Worm (Caenorhabditis elegans): ENCODE measurements around the gene F43E2.11.
A peak's percentile ranks its signal among the peaks of the same experiment; 100 is the strongest.

The F43E2.11 gene

DNA sequence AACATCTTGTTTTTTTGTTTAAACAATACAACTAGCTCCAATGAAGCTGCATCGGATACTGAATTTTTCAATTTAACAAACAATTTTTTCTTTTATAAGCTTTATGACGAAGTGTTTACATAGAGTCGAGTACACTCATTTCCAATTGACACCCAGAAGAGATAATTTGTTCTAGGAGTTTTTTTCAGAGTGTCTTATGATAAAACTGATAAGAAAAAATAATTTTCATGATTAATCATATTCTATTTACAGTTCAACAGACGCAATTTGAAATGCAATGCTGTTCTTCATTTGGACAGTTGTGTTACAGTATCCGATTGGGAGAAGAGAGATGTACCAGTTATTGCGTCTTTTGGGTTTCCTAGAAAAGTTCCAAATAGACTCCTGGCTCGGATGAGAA, 11.9 kb upstream of the F43E2.11 start:
- no peak for TF ChIP-seq ceh-100 (GFP tag; IDR thresholded peaks at IDR 0.05)
- peak; percentile 68 for TF ChIP-seq nhr-80 (tag; optimal IDR thresholded peaks at IDR 0.05)
- TF ChIP-seq unc-62 (GFP tag; optimal IDR thresholded peaks at IDR 0.05), result peak; percentile 33

DNA sequence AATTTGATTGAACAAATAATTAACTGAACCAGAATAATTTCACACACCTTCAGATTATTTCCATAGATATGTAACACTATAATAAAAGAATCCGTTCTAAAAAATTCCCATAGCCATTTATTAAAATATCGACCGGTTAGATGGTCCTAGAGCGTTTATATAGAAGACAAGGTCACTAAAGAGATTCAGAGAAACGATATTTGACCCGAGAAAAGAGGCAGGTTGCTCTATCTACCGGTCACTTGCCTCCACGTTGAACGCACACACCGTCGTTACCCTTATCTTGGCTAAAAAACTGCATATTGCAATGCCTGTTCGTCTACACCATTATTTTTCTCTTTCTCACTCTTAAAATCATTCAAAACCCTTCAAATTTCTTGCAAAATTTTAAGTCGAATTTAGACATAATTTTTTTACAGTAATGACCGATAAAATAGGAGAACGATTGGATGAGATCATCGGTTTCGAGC, 11.1 kb upstream of the F43E2.11 start, which contains the start of gene C07D10.5:
C07D10.5 (plus strand) TSS at position 420 of the 470 bp plus-strand sequence.
- TF ChIP-seq pha-4 (tag; optimal IDR thresholded peaks at IDR 0.05) (no peak), mxl-1 (tag; optimal IDR thresholded peaks at IDR 0.05) (no peak), attf-3 (GFP tag; conservative IDR thresholded peaks at IDR 0.05) (no peak), hlh-26 (GFP tag; conservative IDR thresholded peaks at IDR 0.05) (no peak), hmg-20 (GFP tag; IDR thresholded peaks at IDR 0.05) (no peak), ceh-100 (GFP tag; IDR thresholded peaks at IDR 0.05) (no peak)

DNA sequence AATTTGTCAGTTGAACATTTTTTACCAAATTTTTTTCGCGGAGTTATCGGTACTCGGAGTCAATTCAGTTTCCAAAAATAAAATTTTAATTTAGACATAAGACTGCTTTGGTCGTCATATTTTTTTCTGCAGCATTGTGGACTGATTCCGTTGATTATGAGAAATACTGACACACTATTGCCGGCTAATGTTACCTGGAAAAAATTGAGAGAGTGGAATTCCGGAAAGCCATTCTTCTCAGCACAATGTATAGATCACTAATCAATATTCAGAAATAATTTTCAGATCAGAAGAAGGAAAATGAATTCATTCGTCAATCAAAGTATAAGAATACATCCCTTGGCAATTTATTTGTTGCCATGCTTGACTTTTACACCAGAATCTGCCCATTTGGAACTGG, 8.9 kb upstream of the F43E2.11 start, which contains the start of gene C07D10.6:
C07D10.6 (plus strand) TSS at position 301 of the 400 bp plus-strand sequence.
- TF ChIP-seq rcor-1 (GFP tag; IDR thresholded peaks at IDR 0.05), result no peak
- TF ChIP-seq aptf-2 (GFP tag; conservative IDR thresholded peaks at IDR 0.05), result no peak
- no peak for TF ChIP-seq lin-54 (GFP tag; optimal IDR thresholded peaks at IDR 0.05)
- TF ChIP-seq ekl-4 (GFP tag; IDR thresholded peaks at IDR 0.05), result no peak
- no peak for TF ChIP-seq B0035.1 (tag; optimal IDR thresholded peaks at IDR 0.05)
- no peak for TF ChIP-seq lag-1 (GFP tag; IDR thresholded peaks at IDR 0.05)
- TF ChIP-seq F33H1.4 (GFP tag; IDR thresholded peaks at IDR 0.05), result no peak
- no peak for TF ChIP-seq F52B5.7 (tag; optimal IDR thresholded peaks at IDR 0.05)

DNA sequence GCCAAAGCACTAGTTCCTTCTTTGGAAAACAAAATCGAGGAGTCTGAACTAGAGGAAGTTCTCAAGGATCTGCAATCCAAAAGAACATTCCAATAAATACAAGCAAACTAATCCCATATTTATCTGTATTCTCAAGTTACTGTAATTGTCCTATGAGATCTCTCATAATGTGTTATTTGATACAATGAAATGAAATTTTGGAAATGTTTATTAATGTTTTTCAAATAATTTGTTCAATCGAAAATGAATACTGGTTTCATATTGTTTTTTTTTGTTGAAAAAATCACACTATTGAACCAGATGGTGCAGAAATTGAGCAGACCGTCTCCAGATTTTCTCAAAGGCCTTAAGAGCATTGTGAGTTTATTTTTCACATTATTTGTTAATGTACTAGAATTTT, 4.9 kb upstream of the F43E2.11 start, which contains the start of gene F43E2.1:
F43E2.1 (plus strand) TSS at position 301 of the 400 bp plus-strand sequence.
- TF ChIP-seq snpc-3.4 (tag; optimal IDR thresholded peaks at IDR 0.05), result no peak
- no peak for TF ChIP-seq ccch-3 (GFP tag; optimal IDR thresholded peaks at IDR 0.05)
- TF ChIP-seq lag-1 (GFP tag; IDR thresholded peaks at IDR 0.05), result no peak
- TF ChIP-seq repo-1 (tag; optimal IDR thresholded peaks at IDR 0.05), result no peak
- TF ChIP-seq lin-35 (GFP tag; optimal IDR thresholded peaks at IDR 0.05), result no peak
- TF ChIP-seq snpc-1.1 (tag; optimal IDR thresholded peaks at IDR 0.05; ENCODE audit: insufficient read depth), result no peak
- no peak for TF ChIP-seq let-607 (tag; optimal IDR thresholded peaks at IDR 0.05)
- no peak for TF ChIP-seq hlh-26 (GFP tag; conservative IDR thresholded peaks at IDR 0.05)
- no peak for TF ChIP-seq egl-18 (GFP tag; IDR thresholded peaks at IDR 0.05)
- no peak for TF ChIP-seq attf-5 (GFP tag; optimal IDR thresholded peaks at IDR 0.05)
- no peak for TF ChIP-seq F23B12.7 (tag; optimal IDR thresholded peaks at IDR 0.05; ENCODE audit: insufficient read depth)
- TF ChIP-seq B0019.2 (GFP tag; conservative IDR thresholded peaks at IDR 0.05), result no peak
- no peak for TF ChIP-seq gei-17 (GFP tag; optimal IDR thresholded peaks at IDR 0.05)
- TF ChIP-seq ekl-4 (GFP tag; IDR thresholded peaks at IDR 0.05), result no peak
- TF ChIP-seq ztf-18 (tag; optimal IDR thresholded peaks at IDR 0.05), result no peak
- no peak for TF ChIP-seq F57C9.4 (tag; optimal IDR thresholded peaks at IDR 0.05)
- TF ChIP-seq tbx-9 (tag; optimal IDR thresholded peaks at IDR 0.05; ENCODE audit: borderline replicate concordance), result no peak
- TF ChIP-seq ztf-25 (GFP tag; IDR thresholded peaks at IDR 0.05), result no peak
- TF ChIP-seq tlf-1 (GFP tag; optimal IDR thresholded peaks at IDR 0.05), result no peak
- no peak for TF ChIP-seq sptf-2 (GFP tag; optimal IDR thresholded peaks at IDR 0.05)

All from whole organism, young adult.